Fruit fly (Drosophila melanogaster): ENCODE results near the gene CG6664.
A peak's percentile ranks its signal among the peaks of the same experiment; 100 is the strongest.

Gene CG6664

DNA sequence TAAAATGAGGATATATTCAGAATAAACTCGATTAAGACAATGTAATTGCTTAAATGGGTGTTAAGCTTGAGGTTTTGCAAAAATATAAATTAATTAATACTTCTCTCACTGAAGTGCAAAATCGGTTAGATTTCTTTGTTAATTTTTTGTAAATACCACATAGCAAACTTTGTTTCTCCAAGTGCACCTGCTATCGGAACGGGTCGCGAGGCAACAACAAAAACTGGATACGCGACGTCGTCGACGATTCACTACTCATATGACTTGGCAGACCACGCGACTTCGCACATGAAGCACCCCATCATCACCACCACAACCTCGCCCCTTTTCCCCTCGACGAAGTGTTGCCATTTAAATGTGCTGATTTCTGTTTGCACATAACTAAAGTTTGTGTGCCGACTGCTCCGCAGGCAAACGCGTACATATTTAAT, 8.9 kb downstream of the CG6664 start (continued):
- TF ChIP-seq Mes4 (GFP tag; optimal IDR thresholded peaks at IDR 0.05) = no peak
- 0 out of 2 replicates have a peak, but pooled peaks have one; percentile 5 for TF ChIP-seq CG7372 (GFP tag; IDR thresholded peaks at IDR 0.05)
- peak; percentile 11 for TF ChIP-seq nom (GFP tag; optimal IDR thresholded peaks at IDR 0.05)
- TF ChIP-seq Dek (tag; optimal IDR thresholded peaks at IDR 0.05) = no peak
- peak; percentile 36 for TF ChIP-seq PHDP (tag; optimal IDR thresholded peaks at IDR 0.05)
- no peak for TF ChIP-seq luna (GFP tag; optimal IDR thresholded peaks at IDR 0.05)
- peak; percentile 69 for TF ChIP-seq Rfx (GFP tag; IDR thresholded peaks at IDR 0.05)
- no peak for TF ChIP-seq sr (GFP tag; IDR thresholded peaks at IDR 0.05)
- TF ChIP-seq dmrt11E (tag; optimal IDR thresholded peaks at IDR 0.05) = no peak
- TF ChIP-seq dm (GFP tag; optimal IDR thresholded peaks at IDR 0.05) = no peak
- no peak for TF ChIP-seq tll (GFP tag; optimal IDR thresholded peaks at IDR 0.05)
- peak; percentile 54 for TF ChIP-seq CG14441 (GFP tag; IDR thresholded peaks at IDR 0.05)
- TF ChIP-seq insv (GFP tag; optimal IDR thresholded peaks at IDR 0.05) = no peak
- no peak for TF ChIP-seq twi (tag; optimal IDR thresholded peaks at IDR 0.05)
- 0 out of 2 replicates have a peak, but pooled peaks have one; percentile 18 for TF ChIP-seq gsb (GFP tag; IDR thresholded peaks at IDR 0.05)
- TF ChIP-seq CG10209 (GFP tag; optimal IDR thresholded peaks at IDR 0.05) = peak; percentile 26
- TF ChIP-seq CG4730 (GFP tag; IDR thresholded peaks at IDR 0.05) = no peak
- no peak for TF ChIP-seq mld (GFP tag; IDR thresholded peaks at IDR 0.05; ENCODE audit: partially characterized antibody)
- peak; percentile 13 for TF ChIP-seq CG18619 (GFP tag; optimal IDR thresholded peaks at IDR 0.05)
- TF ChIP-seq Opbp (GFP tag; IDR thresholded peaks at IDR 0.05; ENCODE audit: partially characterized antibody) = no peak
- no peak for TF ChIP-seq CG2116 (GFP tag; optimal IDR thresholded peaks at IDR 0.05)
- no peak for TF ChIP-seq Hsf (GFP tag; optimal IDR thresholded peaks at IDR 0.05)
- TF ChIP-seq Deaf1 (tag; optimal IDR thresholded peaks at IDR 0.05) = no peak
- TF ChIP-seq nerfin-1 (tag; optimal IDR thresholded peaks at IDR 0.05) = no peak
- no peak for TF ChIP-seq CG3838 (GFP tag; optimal IDR thresholded peaks at IDR 0.05)
- TF ChIP-seq HLH4C (GFP tag; IDR thresholded peaks at IDR 0.05; ENCODE audit: partially characterized antibody) = no peak
- no peak for TF ChIP-seq fd3F (GFP tag; optimal IDR thresholded peaks at IDR 0.05)
- peak; percentile 6 for TF ChIP-seq CG10654 (GFP tag; optimal IDR thresholded peaks at IDR 0.05)
- no peak for TF ChIP-seq CG33557 (GFP tag; optimal IDR thresholded peaks at IDR 0.05)
- TF ChIP-seq tio (GFP tag; optimal IDR thresholded peaks at IDR 0.05) = peak; percentile 5
- TF ChIP-seq ewg (GFP tag; optimal IDR thresholded peaks at IDR 0.05) = no peak
- 0 out of 2 replicates have a peak, but pooled peaks have one; percentile 30 for TF ChIP-seq Ada2b (GFP tag; IDR thresholded peaks at IDR 0.05)
- no peak for TF ChIP-seq CG18476 (GFP tag; optimal IDR thresholded peaks at IDR 0.05)
- TF ChIP-seq CG6175 (GFP tag; IDR thresholded peaks at IDR 0.05) = peak; percentile 36; the same call in 1 of the 3 replicates
- TF ChIP-seq MTF-1 (GFP tag; optimal IDR thresholded peaks at IDR 0.05; ENCODE audit: borderline replicate concordance) = no peak
- no peak for TF ChIP-seq crp (GFP tag; optimal IDR thresholded peaks at IDR 0.05)
- TF ChIP-seq unpg (GFP tag; optimal IDR thresholded peaks at IDR 0.05) = peak; percentile 42
- TF ChIP-seq corto (GFP tag; optimal IDR thresholded peaks at IDR 0.05) = no peak
- TF ChIP-seq CG34224 (GFP tag; IDR thresholded peaks at IDR 0.05; ENCODE audit: partially characterized antibody) = no peak
- TF ChIP-seq vvl (GFP tag; IDR thresholded peaks at IDR 0.05) = peak; percentile 53; the same call in 1 of the 2 replicates
- TF ChIP-seq Hand (GFP tag; optimal IDR thresholded peaks at IDR 0.05) = no peak
- no peak for TF ChIP-seq CG11247 (GFP tag; IDR thresholded peaks at IDR 0.05)
- no peak for TF ChIP-seq CTCF (GFP tag; optimal IDR thresholded peaks at IDR 0.05)
- no peak for TF ChIP-seq tup (GFP tag; optimal IDR thresholded peaks at IDR 0.05)
- TF ChIP-seq Rx (GFP tag; IDR thresholded peaks at IDR 0.05) = 0 out of 2 replicates have a peak, but pooled peaks have one; percentile 28
- no peak for TF ChIP-seq CG7786 (GFP tag; optimal IDR thresholded peaks at IDR 0.05)
- TF ChIP-seq CG10267 (tag; optimal IDR thresholded peaks at IDR 0.05) = no peak
- no peak for TF ChIP-seq Blimp-1 (GFP tag; optimal IDR thresholded peaks at IDR 0.05)
- TF ChIP-seq Nf-YA (GFP tag; IDR thresholded peaks at IDR 0.05) = no peak
- TF ChIP-seq YL-1 (GFP tag; optimal IDR thresholded peaks at IDR 0.05) = no peak
